Fruit fly (Drosophila melanogaster): ENCODE results near the gene msk.
A peak's percentile ranks its signal among the peaks of the same experiment; 100 is the strongest.

msk gene

DNA sequence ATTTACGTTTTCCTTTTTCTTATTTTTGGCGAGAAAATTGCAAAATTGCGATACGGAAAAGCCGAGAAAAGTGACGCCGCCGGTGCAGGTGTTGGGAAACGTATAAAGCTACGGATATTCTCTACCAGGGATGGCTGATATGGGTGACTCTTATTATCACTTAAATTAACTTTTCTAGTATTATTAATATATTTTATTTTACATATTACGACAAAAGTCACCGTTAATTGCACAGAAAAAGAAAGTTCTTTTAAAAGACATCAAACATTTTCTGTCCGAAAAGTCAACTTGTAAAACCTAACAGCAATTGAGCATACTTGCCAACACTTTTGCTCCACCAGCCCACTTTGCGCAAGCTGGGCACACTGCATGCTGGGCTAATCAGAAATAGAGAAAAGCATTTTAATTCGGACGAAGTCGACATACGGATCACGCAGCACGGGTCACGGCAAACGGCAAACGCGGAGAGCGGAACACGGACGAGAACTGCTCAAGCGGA is 11.8 kb downstream of the msk start, which contains the start of the genes Cds and Uba2 (continued):
- TF ChIP-seq Tbp (GFP tag; optimal IDR thresholded peaks at IDR 0.05), result no peak

DNA sequence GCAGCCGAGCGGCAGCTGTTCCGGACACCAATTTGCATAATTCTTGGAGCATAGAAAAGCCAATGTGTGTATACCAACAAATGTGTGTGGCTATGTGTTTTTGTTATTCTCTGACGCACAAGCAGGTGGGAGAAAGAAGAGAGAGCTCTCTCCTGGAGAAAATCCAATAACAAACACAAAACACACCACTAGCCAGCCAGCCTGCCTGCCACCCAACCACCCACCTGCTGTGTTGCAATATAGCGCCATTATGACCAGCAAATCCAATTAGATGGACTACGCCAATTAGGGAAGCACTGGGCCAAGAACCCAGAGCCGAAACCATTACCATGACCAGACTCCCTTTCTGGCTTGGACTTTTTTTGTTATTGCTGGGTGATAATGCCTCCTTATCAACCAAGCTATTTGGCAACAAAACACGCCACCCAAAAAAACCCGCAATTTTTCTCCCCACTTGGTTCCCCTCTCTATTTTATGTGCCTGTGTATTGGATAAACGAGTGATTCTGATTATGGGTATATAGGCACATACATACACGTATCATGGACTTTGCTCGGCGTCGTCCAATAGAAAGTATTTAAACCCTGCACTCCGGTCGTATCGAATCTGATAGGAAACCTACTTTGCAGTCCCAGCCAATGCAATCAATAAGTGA is 12.5 kb downstream of the msk start:
- TF ChIP-seq CG2875 (GFP tag; optimal IDR thresholded peaks at IDR 0.05), result no peak
- TF ChIP-seq B-H2 (GFP tag; optimal IDR thresholded peaks at IDR 0.05), result peak; percentile 5
- TF ChIP-seq chinmo (GFP tag; IDR thresholded peaks at IDR 0.05; ENCODE audit: partially characterized antibody), result 0 out of 4 replicates have a peak, but pooled peaks have one; percentile 50
- 0 out of 2 replicates have a peak, but pooled peaks have one; percentile 6 for TF ChIP-seq seq (GFP tag; IDR thresholded peaks at IDR 0.05)
- TF ChIP-seq Trl (optimal IDR thresholded peaks at IDR 0.05), result peak; percentile 44 to 54
- no peak for TF ChIP-seq Trl (GFP tag; optimal IDR thresholded peaks at IDR 0.05)
- TF ChIP-seq kah (GFP tag; optimal IDR thresholded peaks at IDR 0.05), result peak; percentile 81
- TF ChIP-seq CG32532 (GFP tag; IDR thresholded peaks at IDR 0.05), result 0 out of 2 replicates have a peak, but pooled peaks have one; percentile 27
- TF ChIP-seq pan (optimal IDR thresholded peaks at IDR 0.05), result no peak
- peak in 1 of 2 experiments; percentile 20 for TF ChIP-seq pan (GFP tag; optimal IDR thresholded peaks at IDR 0.05 in 1 of 2, IDR thresholded peaks at IDR 0.05 in 1 of 2)
- TF ChIP-seq zfh1 (GFP tag; IDR thresholded peaks at IDR 0.05), result 0 out of 3 replicates have a peak, but pooled peaks have one; percentile 16
- TF ChIP-seq Hr3 (GFP tag; optimal IDR thresholded peaks at IDR 0.05), result no peak
- peak; percentile 14 for TF ChIP-seq nom (GFP tag; optimal IDR thresholded peaks at IDR 0.05)
- TF ChIP-seq Elba2 (GFP tag; optimal IDR thresholded peaks at IDR 0.05), result peak; percentile 69
- no peak for TF ChIP-seq her (GFP tag; optimal IDR thresholded peaks at IDR 0.05)
- no peak for TF ChIP-seq al (GFP tag; IDR thresholded peaks at IDR 0.05)
- peak; percentile 22; the same call in 1 of the 2 replicates for TF ChIP-seq CG32767 (GFP tag; IDR thresholded peaks at IDR 0.05)
- TF ChIP-seq CG12769 (tag; optimal IDR thresholded peaks at IDR 0.05), result peak; percentile 38
- peak; percentile 15 for TF ChIP-seq exex (tag; optimal IDR thresholded peaks at IDR 0.05)

DNA sequence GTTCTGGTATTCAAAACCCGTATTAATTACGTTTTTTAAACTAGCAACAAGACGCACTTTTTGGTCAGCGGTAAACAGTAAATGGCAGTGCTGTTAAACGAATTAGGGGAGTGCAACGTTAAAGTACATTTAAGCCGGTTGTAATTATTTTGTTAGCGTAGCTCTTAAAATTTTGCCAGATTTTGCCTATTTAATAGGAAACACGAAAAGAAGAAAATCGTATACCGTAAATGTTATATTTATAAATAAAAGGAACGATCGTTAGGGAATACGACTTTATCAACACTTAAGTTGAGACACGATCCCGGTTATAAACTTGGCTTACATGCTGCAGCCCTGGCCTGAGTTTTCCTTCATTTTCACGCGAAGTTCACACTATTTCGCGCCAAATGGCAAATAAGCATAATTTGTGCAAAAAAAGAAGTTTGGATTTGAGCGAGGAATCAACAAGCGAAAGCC is 21.5 kb downstream of the msk start, which contains the start of the genes Setx and mus301:
TSS of gene Setx (minus strand) at position 51 of the 459 bp plus-strand sequence.
TSS of gene mus301 (plus strand) at position 361 of the 459 bp plus-strand sequence.
- TF ChIP-seq Optix (GFP tag; IDR thresholded peaks at IDR 0.05), result 0 out of 3 replicates have a peak, but pooled peaks have one; percentile 24
- no peak for TF ChIP-seq CG11696 (GFP tag; IDR thresholded peaks at IDR 0.05)
- peak; percentile 82 for TF ChIP-seq jumu (GFP tag; optimal IDR thresholded peaks at IDR 0.05)
- TF ChIP-seq Scr (GFP tag; IDR thresholded peaks at IDR 0.05; ENCODE audit: partially characterized antibody), result no peak; the same call in 1 of the 2 replicates
- TF ChIP-seq ems (GFP tag; optimal IDR thresholded peaks at IDR 0.05), result peak; percentile 87
- no peak for TF ChIP-seq CG17829 (tag; optimal IDR thresholded peaks at IDR 0.05)
- peak; percentile 75 for TF ChIP-seq CG10543 (GFP tag; optimal IDR thresholded peaks at IDR 0.05)
- TF ChIP-seq tna (GFP tag; IDR thresholded peaks at IDR 0.05; ENCODE audit: partially characterized antibody), result no peak
- no peak for TF ChIP-seq grn (GFP tag; optimal IDR thresholded peaks at IDR 0.05)
- no peak for TF ChIP-seq gt (GFP tag; IDR thresholded peaks at IDR 0.05)
- TF ChIP-seq Hr3 (GFP tag; optimal IDR thresholded peaks at IDR 0.05), result peak; percentile 85
- no peak for TF ChIP-seq MTF-1 (GFP tag; optimal IDR thresholded peaks at IDR 0.05; ENCODE audit: borderline replicate concordance)
- TF ChIP-seq ham (GFP tag; IDR thresholded peaks at IDR 0.05), result 0 out of 2 replicates have a peak, but pooled peaks have one; percentile 48
- TF ChIP-seq CG8089 (GFP tag; optimal IDR thresholded peaks at IDR 0.05), result peak; percentile 75
- peak; percentile 46 for TF ChIP-seq ftz-f1 (GFP tag; optimal IDR thresholded peaks at IDR 0.05)
- TF ChIP-seq Xrp1 (GFP tag; IDR thresholded peaks at IDR 0.05), result peak; percentile 79
- TF ChIP-seq Side (GFP tag; optimal IDR thresholded peaks at IDR 0.05), result peak; percentile 62
- TF ChIP-seq ase (GFP tag; IDR thresholded peaks at IDR 0.05), result peak; percentile 46; the same call in 2 of the 3 replicates
- TF ChIP-seq sob (GFP tag; IDR thresholded peaks at IDR 0.05), result peak; percentile 92
- peak; percentile 48 for TF ChIP-seq CG6254 (GFP tag; optimal IDR thresholded peaks at IDR 0.05)
- peak; percentile 63 for TF ChIP-seq CG17328 (GFP tag; IDR thresholded peaks at IDR 0.05)
- TF ChIP-seq gem (tag; optimal IDR thresholded peaks at IDR 0.05), result peak; percentile 83
- TF ChIP-seq phol (tag; optimal IDR thresholded peaks at IDR 0.05), result peak; percentile 88
- no peak for TF ChIP-seq TFAM (GFP tag; optimal IDR thresholded peaks at IDR 0.05)
- TF ChIP-seq CkIIα-i1 (GFP tag; IDR thresholded peaks at IDR 0.05), result no peak
- no peak for TF ChIP-seq seq (GFP tag; IDR thresholded peaks at IDR 0.05)
- TF ChIP-seq nau (GFP tag; optimal IDR thresholded peaks at IDR 0.05), result no peak
- TF ChIP-seq Hr39 (optimal IDR thresholded peaks at IDR 0.05), result no peak
- TF ChIP-seq CG7839 (tag; optimal IDR thresholded peaks at IDR 0.05), result no peak

Data from whole organism, embryonic.